Worm (Caenorhabditis elegans) whole organism, late embryonic: ENCODE measurements around the gene F07F6.1.

ENCODE experiments used
- C08G9.2 ChIP-seq: sonication (generic microtip); optimal IDR thresholded peaks from 2 replicates; lab custom pipeline; 2016; ENCODE audit warnings: mild to moderate bottlenecking, missing genetic modification characterization, moderate library complexity, missing compliant biosample characterization
- C38D4.7 ChIP-seq: fragments of 200-800 bp; sonication (Bioruptor generic); optimal IDR thresholded peaks from 2 replicates; lab custom pipeline; 2018; ENCODE audit warnings: mild to moderate bottlenecking, missing genetic modification characterization, moderate library complexity, missing compliant biosample characterization
- F13H6.1 ChIP-seq: sonication (generic microtip); optimal IDR thresholded peaks from 2 replicates; lab custom pipeline; 2016; ENCODE audit warnings: missing genetic modification characterization, missing compliant biosample characterization
- K02D7.2 ChIP-seq: sonication (generic microtip); optimal IDR thresholded peaks from 2 replicates; lab custom pipeline; 2017; ENCODE audit warnings: mild to moderate bottlenecking, missing genetic modification characterization, missing compliant biosample characterization
- Y22D7AL.16 ChIP-seq: sonication (generic microtip); optimal IDR thresholded peaks from 2 replicates; lab custom pipeline; 2016; ENCODE audit warnings: missing genetic modification characterization, missing compliant biosample characterization
- ceh-14 ChIP-seq: sonication (generic microtip); optimal IDR thresholded peaks from 2 replicates; lab custom pipeline; 2016; ENCODE audit warnings: missing genotype, missing genetic modification characterization, missing compliant biosample characterization
- ceh-18 ChIP-seq: sonication (generic microtip); optimal IDR thresholded peaks from 2 replicates; lab custom pipeline; 2016; ENCODE audit warnings: missing genetic modification characterization, missing compliant biosample characterization
- ceh-19 ChIP-seq: fragments of 200-800 bp; sonication (Bioruptor generic); optimal IDR thresholded peaks from 2 replicates; lab custom pipeline; 2018; ENCODE audit warnings: mild to moderate bottlenecking, missing genetic modification characterization, missing compliant biosample characterization
- ceh-24 ChIP-seq: sonication (generic microtip); optimal IDR thresholded peaks from 2 replicates; lab custom pipeline; 2016; ENCODE audit warnings: mild to moderate bottlenecking, missing genetic modification characterization, missing compliant biosample characterization
- ceh-30 ChIP-seq: fragments of 150-350 bp; optimal IDR thresholded peaks from 2 replicates; lab custom pipeline; 2014; ENCODE audit warnings: missing biosample characterization, missing genetic modification characterization
- ceh-34 ChIP-seq: sonication (generic microtip); optimal IDR thresholded peaks from 2 replicates; lab custom pipeline; 2016; ENCODE audit warnings: mild to moderate bottlenecking, missing genetic modification characterization, missing compliant biosample characterization
- ceh-48 ChIP-seq: sonication (generic microtip); optimal IDR thresholded peaks from 2 replicates; lab custom pipeline; 2016; ENCODE audit warnings: missing genetic modification characterization, inconsistent platforms, missing compliant biosample characterization
- ceh-6 ChIP-seq: fragments of 200-800 bp; sonication (Bioruptor generic); optimal IDR thresholded peaks from 2 replicates; lab custom pipeline; 2018; ENCODE audit warnings: mild to moderate bottlenecking, missing genetic modification characterization, missing compliant biosample characterization
- ceh-9 ChIP-seq: sonication (generic microtip); optimal IDR thresholded peaks from 2 replicates; lab custom pipeline; 2016; ENCODE audit warnings: mild to moderate bottlenecking, missing genetic modification characterization, inconsistent platforms, missing compliant biosample characterization
- che-1 ChIP-seq: sonication (generic microtip); optimal IDR thresholded peaks from 2 replicates; lab custom pipeline; 2016; ENCODE audit warnings: mild to moderate bottlenecking, missing genetic modification characterization, missing compliant biosample characterization
- dmd-4 ChIP-seq: sonication (generic microtip); optimal IDR thresholded peaks from 2 replicates; lab custom pipeline; 2016; ENCODE audit warnings: borderline replicate concordance, missing genetic modification characterization, missing compliant biosample characterization
- elt-2 ChIP-seq: sonication (generic microtip); optimal IDR thresholded peaks from 2 replicates; lab custom pipeline; 2016; ENCODE audit warnings: missing genetic modification reagents, missing genetic modification characterization, missing compliant biosample characterization
- elt-4 ChIP-seq: sonication (generic microtip); optimal IDR thresholded peaks from 2 replicates; lab custom pipeline; 2016; ENCODE audit warnings: missing genetic modification characterization, missing compliant biosample characterization
- fax-1 ChIP-seq: sonication (generic microtip); optimal IDR thresholded peaks from 2 replicates; lab custom pipeline; 2016; ENCODE audit warnings: missing genotype, missing genetic modification characterization, missing compliant biosample characterization
- fkh-10 ChIP-seq: fragments of 150-350 bp; optimal IDR thresholded peaks from 2 replicates; lab custom pipeline; 2014; ENCODE audit warnings: missing biosample characterization, missing genetic modification reagents, missing genetic modification characterization
- fkh-6 ChIP-seq: sonication (generic microtip); optimal IDR thresholded peaks from 2 replicates; lab custom pipeline; 2016; ENCODE audit warnings: missing genetic modification characterization, missing compliant biosample characterization
- hlh-13 ChIP-seq: fragments of 200-800 bp; sonication (Bioruptor generic); optimal IDR thresholded peaks from 2 replicates; lab custom pipeline; 2018; ENCODE audit warnings: mild to moderate bottlenecking, missing genetic modification characterization, missing compliant biosample characterization
- hlh-8 ChIP-seq: sonication (generic microtip); optimal IDR thresholded peaks from 2 replicates; lab custom pipeline; 2016; ENCODE audit warnings: missing genotype, missing genetic modification characterization, missing compliant biosample characterization
- lim-6 ChIP-seq: sonication (generic microtip); optimal IDR thresholded peaks from 2 replicates; lab custom pipeline; 2016; ENCODE audit warnings: missing genetic modification characterization, missing compliant biosample characterization
- madf-2 ChIP-seq: sonication (generic microtip); optimal IDR thresholded peaks from 2 replicates; lab custom pipeline; 2017; ENCODE audit warnings: missing genetic modification characterization, missing compliant biosample characterization
- mec-3 ChIP-seq: sonication (generic microtip); optimal IDR thresholded peaks from 2 replicates; lab custom pipeline; 2016; ENCODE audit warnings: borderline replicate concordance, missing genetic modification characterization, missing compliant biosample characterization
- nfya-1 ChIP-seq: sonication (generic microtip); optimal IDR thresholded peaks from 2 replicates; lab custom pipeline; 2017; ENCODE audit warnings: missing genetic modification characterization, mild to moderate bottlenecking, missing compliant biosample characterization, antibody characterized with exemption, moderate library complexity
- nhr-11 ChIP-seq: fragments of 150-350 bp; optimal IDR thresholded peaks from 2 replicates; lab custom pipeline; 2014; ENCODE audit warnings: missing biosample characterization, missing genetic modification characterization
- nhr-232 ChIP-seq: sonication (generic microtip); optimal IDR thresholded peaks from 2 replicates; lab custom pipeline; 2016; ENCODE audit warnings: missing genetic modification characterization, missing compliant biosample characterization
- npax-4 ChIP-seq: sonication (generic microtip); optimal IDR thresholded peaks from 2 replicates; lab custom pipeline; 2016; ENCODE audit warnings: missing genetic modification characterization, missing compliant biosample characterization
- odd-2 ChIP-seq: sonication (generic microtip); optimal IDR thresholded peaks from 2 replicates; lab custom pipeline; 2017; ENCODE audit warnings: antibody characterized with exemption, mild to moderate bottlenecking, missing genetic modification characterization, missing compliant biosample characterization
- pax-1 ChIP-seq: fragments of 150-350 bp; optimal IDR thresholded peaks from 2 replicates; lab custom pipeline; 2014; ENCODE audit warnings: missing biosample characterization, missing genetic modification characterization
- pha-2 ChIP-seq: sonication (generic microtip); optimal IDR thresholded peaks from 2 replicates; lab custom pipeline; 2017; ENCODE audit warnings: mild to moderate bottlenecking, missing genetic modification characterization, missing compliant biosample characterization
- pha-4 ChIP-seq: fragments of 150-350 bp; optimal IDR thresholded peaks from 2 replicates; lab custom pipeline; 2018; ENCODE audit warnings: missing biosample characterization, missing genetic modification reagents, missing genetic modification characterization
- pqm-1 ChIP-seq: sonication (generic microtip); optimal IDR thresholded peaks from 2 replicates; lab custom pipeline; 2016; ENCODE audit warnings: missing genetic modification characterization, missing compliant biosample characterization
- pros-1 ChIP-seq: fragments of 150-350 bp; optimal IDR thresholded peaks from 2 replicates; lab custom pipeline; 2014; ENCODE audit warnings: missing biosample characterization, missing genetic modification reagents, missing genetic modification characterization
- rnt-1 ChIP-seq: sonication (generic microtip); optimal IDR thresholded peaks from 2 replicates; lab custom pipeline; 2016; ENCODE audit warnings: missing genetic modification characterization, missing compliant biosample characterization
- sox-2 ChIP-seq: fragments of 200-800 bp; sonication (Bioruptor generic); IDR thresholded peaks from 2 replicates; pipeline ENCODE4 v1.3.6; 2022; ENCODE audit warnings: missing genetic modification reagents, missing genetic modification characterization, missing compliant biosample characterization
- sox-4 ChIP-seq: sonication (generic microtip); optimal IDR thresholded peaks from 2 replicates; lab custom pipeline; 2017; ENCODE audit warnings: mild to moderate bottlenecking, missing genetic modification characterization, inconsistent platforms, missing compliant biosample characterization
- syd-9 ChIP-seq: sonication (generic microtip); optimal IDR thresholded peaks from 2 replicates; lab custom pipeline; 2016; ENCODE audit warnings: mild to moderate bottlenecking, missing genetic modification characterization, moderate library complexity, missing compliant biosample characterization
- tbx-7 ChIP-seq: sonication (generic microtip); optimal IDR thresholded peaks from 2 replicates; lab custom pipeline; 2016; ENCODE audit warnings: missing genotype, missing genetic modification characterization, missing compliant biosample characterization
- unc-3 ChIP-seq, 2 experiments: fragments of 200-800 bp in 1 of 2; sonication (Bioruptor generic) in 1 of 2; sonication (generic microtip) in 1 of 2; conservative IDR thresholded peaks in 1 of 2; optimal IDR thresholded peaks in 1 of 2; 2 replicates each; pipeline versions ENCODE4 v1.3.6 to Lab custom; 2016 to 2022; ENCODE audit warnings: missing compliant biosample characterization in 2 of 2, missing genetic modification characterization in 2 of 2, missing genetic modification reagents in 1 of 2
- unc-55 ChIP-seq: sonication (generic microtip); optimal IDR thresholded peaks from 2 replicates; lab custom pipeline; 2017; ENCODE audit warnings: missing biosample characterization, missing genetic modification reagents, missing genetic modification characterization
- unc-86 ChIP-seq: sonication (generic microtip); optimal IDR thresholded peaks from 2 replicates; lab custom pipeline; 2016; ENCODE audit warnings: missing genetic modification characterization, missing compliant biosample characterization
- zip-5 ChIP-seq: sonication (generic microtip); optimal IDR thresholded peaks from 2 replicates; lab custom pipeline; 2016; ENCODE audit warnings: missing genetic modification characterization, missing compliant biosample characterization

F07F6.1 gene

ce11 chrII:5389831-5390323 is 47.8 kb upstream of the F07F6.1 start, which contains the start of gene ndx-6 (continued):
- TF ChIP-seq npax-4 (tag; lab: Kevin White, UChicago): no peak
- TF ChIP-seq ceh-24 (tag; lab: Kevin White, UChicago): no peak
- TF ChIP-seq sox-4 (tag; lab: Kevin White, UChicago): no peak
- TF ChIP-seq unc-86: peak; percentile 43
- TF ChIP-seq nhr-232 (tag; lab: Kevin White, UChicago): no peak
- TF ChIP-seq pax-1 (tag; lab: Kevin White, UChicago): no peak
- TF ChIP-seq C38D4.7 (GFP tag; lab: Kevin White, UChicago): peak; percentile 16
- TF ChIP-seq ceh-14 (tag; lab: Kevin White, UChicago): no peak
- TF ChIP-seq madf-2: no peak
- peak; percentile 53 for TF ChIP-seq ceh-19
- TF ChIP-seq F13H6.1 (tag; lab: Kevin White, UChicago): no peak
- peak; percentile 14 for TF ChIP-seq C08G9.2 (tag; lab: Kevin White, UChicago)
- no peak for TF ChIP-seq mec-3 (tag; lab: Kevin White, UChicago)
- peak; percentile 70 for TF ChIP-seq nfya-1 (tag; lab: Kevin White, UChicago)
- no peak for TF ChIP-seq Y22D7AL.16 (tag; lab: Kevin White, UChicago)
- TF ChIP-seq fkh-10 (GFP tag; lab: Kevin White, UChicago): no peak
- TF ChIP-seq sox-2: no peak
- peak; percentile 46 for TF ChIP-seq ceh-48 (tag; lab: Kevin White, UChicago)
- TF ChIP-seq tbx-7: no peak
- no peak for TF ChIP-seq ceh-30 (tag; lab: Kevin White, UChicago)
- no peak for TF ChIP-seq che-1 (tag; lab: Kevin White, UChicago)
- no peak for TF ChIP-seq pros-1 (tag; lab: Kevin White, UChicago)
- TF ChIP-seq syd-9: no peak
- TF ChIP-seq pqm-1 (tag; lab: Kevin White, UChicago): no peak
- peak; percentile 60 for TF ChIP-seq ceh-18 (tag; lab: Kevin White, UChicago)
- peak; percentile 10 for TF ChIP-seq hlh-8 (tag; lab: Kevin White, UChicago)
- no peak for TF ChIP-seq dmd-4 (tag; lab: Kevin White, UChicago)
- TF ChIP-seq zip-5 (tag; lab: Kevin White, UChicago): no peak
- no peak for TF ChIP-seq elt-4 (tag; lab: Kevin White, UChicago)
- no peak for TF ChIP-seq hlh-13
- TF ChIP-seq lim-6 (tag; lab: Kevin White, UChicago): no peak
- TF ChIP-seq, all 69 proteins: peak for 22

ce11 chrII:5391447-5391846 is 46.2 kb upstream of the F07F6.1 start:
- no peak for TF ChIP-seq ceh-34 (tag; lab: Kevin White, UChicago)
- no peak for TF ChIP-seq unc-55 (GFP tag; lab: Kevin White, UChicago)
- no peak for TF ChIP-seq pha-2
- no peak for TF ChIP-seq unc-3 (GFP tag; conservative IDR thresholded peaks at IDR 0.05; lab: Robert Waterston, UW)
- no peak for TF ChIP-seq unc-3 (tag; optimal IDR thresholded peaks at IDR 0.05; lab: Kevin White, UChicago)
- TF ChIP-seq pha-4 (tag; lab: Kevin White, UChicago): no peak
- no peak for TF ChIP-seq odd-2
- no peak for TF ChIP-seq nhr-232 (tag; lab: Kevin White, UChicago)
- TF ChIP-seq elt-2 (tag; lab: Kevin White, UChicago): peak; percentile 2

ce11 chrII:5393090-5393489 is 44.6 kb upstream of the F07F6.1 start, which contains the start of gene brap-2:
Gene brap-2 (minus strand): TSS chrII:5393190.
- TF ChIP-seq nhr-11: no peak
- no peak for TF ChIP-seq ceh-9
- no peak for TF ChIP-seq fax-1 (tag; lab: Kevin White, UChicago)
- no peak for TF ChIP-seq K02D7.2 (tag; lab: Kevin White, UChicago)
- TF ChIP-seq unc-3 (GFP tag; conservative IDR thresholded peaks at IDR 0.05; lab: Robert Waterston, UW): no peak
- TF ChIP-seq unc-3 (tag; optimal IDR thresholded peaks at IDR 0.05; lab: Kevin White, UChicago): no peak
- TF ChIP-seq ceh-34 (tag; lab: Kevin White, UChicago): no peak
- TF ChIP-seq pha-2: no peak
- TF ChIP-seq ceh-6 (GFP tag; lab: Kevin White, UChicago): no peak
- TF ChIP-seq ceh-14 (tag; lab: Kevin White, UChicago): no peak
- no peak for TF ChIP-seq rnt-1 (tag; lab: Kevin White, UChicago)
- TF ChIP-seq pax-1 (tag; lab: Kevin White, UChicago): no peak
- TF ChIP-seq hlh-8 (tag; lab: Kevin White, UChicago): no peak
- no peak for TF ChIP-seq npax-4 (tag; lab: Kevin White, UChicago)
- no peak for TF ChIP-seq pros-1 (tag; lab: Kevin White, UChicago)
- no peak for TF ChIP-seq fkh-6
